Worm (Caenorhabditis elegans) whole organism, L4 larva: Measurements from ENCODE around the gene brc-2.

Source experiments
- ces-1 ChIP-seq: fragments of 150-350 bp; sonication (generic microtip); optimal IDR thresholded peaks from 4 replicates; lab custom pipeline; 2014; ENCODE audit warnings: missing biosample characterization, missing genetic modification reagents, missing genetic modification characterization
- dve-1 ChIP-seq: sonication (generic microtip); optimal IDR thresholded peaks from 2 replicates; lab custom pipeline; 2017; ENCODE audit warnings: antibody characterized with exemption, mild to moderate bottlenecking, missing genetic modification characterization, missing compliant biosample characterization; ENCODE audit not compliant: insufficient read depth
- rbr-2 ChIP-seq: sonication (generic microtip); optimal IDR thresholded peaks from 2 replicates; lab custom pipeline; 2016; ENCODE audit warnings: missing genotype, missing genetic modification characterization, missing compliant biosample characterization
- unc-130 ChIP-seq: sonication (generic microtip); optimal IDR thresholded peaks from 2 replicates; lab custom pipeline; 2016; ENCODE audit warnings: missing genetic modification reagents, missing genetic modification characterization, missing compliant biosample characterization

ce11 chrIII:6856709-6857108, 46.2 kb downstream of the brc-2 start, which contains the start of gene zak-1:
- TF ChIP-seq rbr-2 (tag; lab: Kevin White, UChicago), result no peak
- TF ChIP-seq ces-1 (GFP tag; lab: Kevin White, UChicago), result no peak
- TF ChIP-seq dve-1 (tag; lab: Kevin White, UChicago), result no peak
- no peak for TF ChIP-seq unc-130 (GFP tag; lab: Kevin White, UChicago)
